Worm (Caenorhabditis elegans): Measurements from ENCODE around the gene fat-3.
A peak's percentile ranks its signal among the peaks of the same experiment; 100 is the strongest.
"Not testable (repeated sequence)": the region's sequence is repeated elsewhere in the genome, so short reads cannot be mapped to it uniquely, and the experiment has no call there.

The fat-3 gene

DNA sequence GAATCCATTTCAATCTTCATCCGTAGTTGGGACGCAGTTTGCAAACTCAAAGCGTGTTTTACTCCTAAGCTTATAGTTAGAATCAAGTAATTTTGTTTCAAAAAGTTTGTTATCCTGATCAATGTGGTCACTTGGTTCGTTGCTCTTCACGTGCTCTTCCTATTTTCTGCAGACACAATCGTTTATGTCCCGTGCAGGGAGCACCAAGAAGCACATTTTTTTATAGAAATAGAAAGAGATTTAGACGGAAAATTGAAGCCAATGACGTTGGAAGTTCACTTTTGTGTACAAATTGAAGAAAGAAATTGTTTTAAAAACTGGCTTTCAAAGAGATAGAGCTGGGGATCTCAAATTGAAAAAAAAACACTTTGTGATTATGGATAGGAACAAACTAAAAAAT lies 41.1 kb upstream of the fat-3 start:
- TF ChIP-seq K11D2.4 (GFP tag; IDR thresholded peaks at IDR 0.05) (no peak), hmg-20 (GFP tag; IDR thresholded peaks at IDR 0.05) (no peak), F23B12.7 (tag; optimal IDR thresholded peaks at IDR 0.05; ENCODE audit: insufficient read depth) (no peak), F57C9.4 (tag; optimal IDR thresholded peaks at IDR 0.05) (no peak), B0336.3 (GFP tag; IDR thresholded peaks at IDR 0.05) (no peak), zim-3 (tag; optimal IDR thresholded peaks at IDR 0.05) (no peak), mel-28 (tag; optimal IDR thresholded peaks at IDR 0.05; ENCODE audit: borderline replicate concordance) (no peak), ztf-18 (tag; optimal IDR thresholded peaks at IDR 0.05) (no peak), tbx-9 (tag; optimal IDR thresholded peaks at IDR 0.05; ENCODE audit: borderline replicate concordance) (no peak), ztf-25 (GFP tag; IDR thresholded peaks at IDR 0.05) (no peak), B0019.2 (GFP tag; conservative IDR thresholded peaks at IDR 0.05) (no peak), attf-5 (GFP tag; optimal IDR thresholded peaks at IDR 0.05) (no peak), ceh-40 (GFP tag; IDR thresholded peaks at IDR 0.05) (no peak), T26A5.8 (tag; optimal IDR thresholded peaks at IDR 0.05) (no peak), Y95B8A.8 (GFP tag; IDR thresholded peaks at IDR 0.05) (no peak)

DNA sequence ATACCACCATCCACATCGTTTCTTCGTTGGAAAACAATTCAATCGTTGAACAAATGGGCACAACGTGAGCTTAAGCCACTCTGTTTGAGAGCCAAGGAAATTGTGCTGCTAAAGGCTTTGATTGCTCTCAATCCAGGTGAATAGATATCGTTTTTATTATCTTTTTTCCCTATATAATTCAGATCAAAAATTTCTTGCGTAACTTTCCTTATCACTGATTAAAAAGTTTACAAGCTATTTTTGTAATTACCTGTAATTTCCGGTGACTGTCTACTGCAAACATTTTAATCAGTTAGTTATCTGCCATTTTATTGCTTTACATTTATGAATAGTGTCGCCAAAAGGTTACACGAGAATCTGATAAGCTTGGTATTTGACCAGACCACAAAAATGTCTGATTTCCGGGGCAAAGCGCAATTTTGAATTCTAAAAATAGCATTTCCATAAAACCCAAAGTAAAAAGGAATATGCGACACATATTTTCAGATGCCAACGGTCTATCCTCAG lies 40.1 kb upstream of the fat-3 start:
- TF ChIP-seq rec-8 (tag; optimal IDR thresholded peaks at IDR 0.05) (no peak), nhr-80 (tag; optimal IDR thresholded peaks at IDR 0.05) (peak; percentile 12)

ce11 chrIV:9766250-9766649 lies 36.6 kb upstream of the fat-3 start, which contains the start of gene ssp-36:
Gene ssp-36, minus strand, starts transcription at chrIV:9766350.
- TF ChIP-seq Y53F4B.3 (GFP tag; IDR thresholded peaks at IDR 0.05) (no peak), mel-28 (tag; optimal IDR thresholded peaks at IDR 0.05; ENCODE audit: borderline replicate concordance) (no peak), dpl-1 (GFP tag; optimal IDR thresholded peaks at IDR 0.05) (no peak), K12H6.12 (tag; optimal IDR thresholded peaks at IDR 0.05) (no peak), efl-1 (GFP tag; optimal IDR thresholded peaks at IDR 0.05) (no peak), lin-40 (tag; optimal IDR thresholded peaks at IDR 0.05) (no peak), lag-1 (GFP tag; IDR thresholded peaks at IDR 0.05) (no peak), hlh-12 (tag; optimal IDR thresholded peaks at IDR 0.05) (no peak), ztf-22 (GFP tag; optimal IDR thresholded peaks at IDR 0.05) (no peak), ceh-40 (GFP tag; IDR thresholded peaks at IDR 0.05) (no peak), Y95B8A.8 (GFP tag; IDR thresholded peaks at IDR 0.05) (no peak), let-607 (tag; optimal IDR thresholded peaks at IDR 0.05) (no peak), F23B12.7 (tag; optimal IDR thresholded peaks at IDR 0.05; ENCODE audit: insufficient read depth) (no peak), egl-18 (GFP tag; IDR thresholded peaks at IDR 0.05) (no peak), Y67H2A.10 (GFP tag; conservative IDR thresholded peaks at IDR 0.05) (no peak)

ce11 chrIV:9767054-9767453 lies 35.8 kb upstream of the fat-3 start, which contains the start of gene msp-79:
Gene msp-79, minus strand, starts transcription at chrIV:9767154.
- not testable (repeated sequence) for TF ChIP-seq nfya-1 (tag; optimal IDR thresholded peaks at IDR 0.05; ENCODE audit: borderline replicate concordance, insufficient read depth); T26A5.8 (tag; optimal IDR thresholded peaks at IDR 0.05); ceh-100 (GFP tag; IDR thresholded peaks at IDR 0.05)

DNA sequence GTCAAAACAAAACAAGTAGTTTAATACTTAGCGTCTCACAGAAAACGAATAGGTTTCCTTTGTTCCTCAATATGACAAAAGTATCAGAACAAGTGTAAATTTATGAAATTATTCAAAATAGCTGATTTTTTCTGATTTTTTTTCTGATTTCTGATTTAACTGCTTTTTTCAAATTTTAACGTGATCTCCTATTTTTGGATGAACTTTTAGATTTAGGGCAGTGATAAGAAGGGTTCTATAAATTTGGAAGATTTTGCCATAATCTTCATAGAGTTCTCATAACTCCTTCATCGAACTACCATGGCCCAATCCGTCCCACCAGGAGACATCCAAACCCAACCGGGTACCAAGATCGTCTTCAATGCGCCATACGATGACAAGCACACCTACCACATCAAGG lies 33.1 kb upstream of the fat-3 start, which contains the start of gene msp-78:
Gene msp-78, plus strand, starts transcription at position 301 of the 400 bp plus-strand sequence.
- not testable (repeated sequence) for TF ChIP-seq ceh-79 (tag; optimal IDR thresholded peaks at IDR 0.05); F37B4.10 (GFP tag; IDR thresholded peaks at IDR 0.05); bed-1 (GFP tag; IDR thresholded peaks at IDR 0.05)
